Worm (Caenorhabditis elegans): ENCODE measurements around the gene uda-1.

The uda-1 gene

ce11 chrV:10043234-10043796 lies 38.8 kb downstream of the uda-1 start, which contains the start of gene T06E8.8:
T06E8.8 (plus strand) TSS chrV:10043746.
- no peak for TF ChIP-seq unc-39 (tag; optimal IDR thresholded peaks at IDR 0.05)
- peak; percentile 3 for TF ChIP-seq sptf-1 (tag; optimal IDR thresholded peaks at IDR 0.05)

- TF ChIP-seq blmp-1 (tag; optimal IDR thresholded peaks at IDR 0.05): no peak
- TF ChIP-seq pha-4 (tag; optimal IDR thresholded peaks at IDR 0.05): no peak
- no peak for TF ChIP-seq ceh-83 (GFP tag; optimal IDR thresholded peaks at IDR 0.05)
- TF ChIP-seq nhr-28 (tag; optimal IDR thresholded peaks at IDR 0.05): no peak
- no peak for TF ChIP-seq bed-3 (GFP tag; optimal IDR thresholded peaks at IDR 0.05)
- TF ChIP-seq nhr-237 (tag; optimal IDR thresholded peaks at IDR 0.05): no peak
These were observed 40.2 kb downstream of the uda-1 start for ce11 chrV:10044735-10045134.

ce11 chrV:10046503-10046902 lies 41.9 kb downstream of the uda-1 start:
- no peak for TF ChIP-seq ham-2 (GFP tag; optimal IDR thresholded peaks at IDR 0.05)
- peak; percentile 10 for TF ChIP-seq ces-1 (GFP tag; optimal IDR thresholded peaks at IDR 0.05)
- TF ChIP-seq unc-39 (tag; optimal IDR thresholded peaks at IDR 0.05): no peak

ce11 chrV:10047189-10047588 lies 42.6 kb downstream of the uda-1 start:
- TF ChIP-seq tbx-8 (GFP tag; optimal IDR thresholded peaks at IDR 0.05): no peak
- TF ChIP-seq ces-1 (GFP tag; optimal IDR thresholded peaks at IDR 0.05): no peak
- no peak for TF ChIP-seq lsy-2 (tag; optimal IDR thresholded peaks at IDR 0.05)
- no peak for TF ChIP-seq M03D4.4 (tag; optimal IDR thresholded peaks at IDR 0.05)
- TF ChIP-seq snpc-4 (tag; optimal IDR thresholded peaks at IDR 0.05): no peak
- no peak for TF ChIP-seq unc-39 (tag; optimal IDR thresholded peaks at IDR 0.05)
- no peak for TF ChIP-seq unc-62 (GFP tag; optimal IDR thresholded peaks at IDR 0.05)
- TF ChIP-seq lin-13 (tag; optimal IDR thresholded peaks at IDR 0.05): no peak
- TF ChIP-seq elt-1 (tag; optimal IDR thresholded peaks at IDR 0.05; ENCODE audit: borderline replicate concordance, insufficient read depth): no peak
- TF ChIP-seq lin-32 (GFP tag; optimal IDR thresholded peaks at IDR 0.05): no peak
- TF ChIP-seq sptf-1 (tag; optimal IDR thresholded peaks at IDR 0.05): no peak
- no peak for TF ChIP-seq ceh-43 (GFP tag; optimal IDR thresholded peaks at IDR 0.05)
- no peak for TF ChIP-seq flh-1 (GFP tag; optimal IDR thresholded peaks at IDR 0.05)
- no peak for TF ChIP-seq zip-8 (tag; optimal IDR thresholded peaks at IDR 0.05)
- TF ChIP-seq blmp-1 (tag; optimal IDR thresholded peaks at IDR 0.05): no peak
- TF ChIP-seq nhr-28 (tag; optimal IDR thresholded peaks at IDR 0.05): no peak

ce11 chrV:10051855-10052254 lies 47.3 kb downstream of the uda-1 start, which contains the start of gene str-118:
str-118 (plus strand) TSS chrV:10052155.
- no peak for TF ChIP-seq unc-62 (GFP tag; optimal IDR thresholded peaks at IDR 0.05)
- TF ChIP-seq mep-1 (tag; optimal IDR thresholded peaks at IDR 0.05): no peak
- no peak for TF ChIP-seq elt-1 (tag; optimal IDR thresholded peaks at IDR 0.05; ENCODE audit: borderline replicate concordance, insufficient read depth)
- TF ChIP-seq unc-39 (tag; optimal IDR thresholded peaks at IDR 0.05): no peak
- no peak for TF ChIP-seq nhr-2 (tag; optimal IDR thresholded peaks at IDR 0.05)
- no peak for TF ChIP-seq flh-1 (GFP tag; optimal IDR thresholded peaks at IDR 0.05)
- no peak for TF ChIP-seq lin-32 (GFP tag; optimal IDR thresholded peaks at IDR 0.05)
- TF ChIP-seq drap-1 (GFP tag; optimal IDR thresholded peaks at IDR 0.05): no peak
- TF ChIP-seq hlh-1 (tag; optimal IDR thresholded peaks at IDR 0.05): no peak
- no peak for TF ChIP-seq nhr-28 (tag; optimal IDR thresholded peaks at IDR 0.05)
- no peak for TF ChIP-seq zip-8 (tag; optimal IDR thresholded peaks at IDR 0.05)
- TF ChIP-seq cnd-1 (tag; optimal IDR thresholded peaks at IDR 0.05): no peak
- TF ChIP-seq sptf-1 (tag; optimal IDR thresholded peaks at IDR 0.05): no peak
- TF ChIP-seq lsy-2 (tag; optimal IDR thresholded peaks at IDR 0.05): no peak
- TF ChIP-seq M03D4.4 (tag; optimal IDR thresholded peaks at IDR 0.05): no peak
- no peak for TF ChIP-seq nhr-237 (tag; optimal IDR thresholded peaks at IDR 0.05)
- TF ChIP-seq ceh-39 (tag; optimal IDR thresholded peaks at IDR 0.05): no peak
- TF ChIP-seq pha-4 (tag; optimal IDR thresholded peaks at IDR 0.05): no peak
- no peak for TF ChIP-seq mab-5 (tag; optimal IDR thresholded peaks at IDR 0.05)

ce11 chrV:10054872-10055271 lies 50.3 kb downstream of the uda-1 start, which contains the start of gene yif-1:
yif-1 (minus strand) TSS chrV:10054913.
- TF ChIP-seq ceh-39 (tag; optimal IDR thresholded peaks at IDR 0.05) (no peak), unc-62 (GFP tag; optimal IDR thresholded peaks at IDR 0.05) (no peak), lsy-2 (tag; optimal IDR thresholded peaks at IDR 0.05) (peak; percentile 88), ces-1 (GFP tag; optimal IDR thresholded peaks at IDR 0.05) (peak; percentile 88)

Data from whole organism, mixed stage, embryonic.